Worm (Caenorhabditis elegans) whole organism, L2 larva: ENCODE results near the gene Y54G2A.40.

Experiments
- ama-1 ChIP-seq: fragments of 150-350 bp; optimal IDR thresholded peaks from 2 replicates; lab custom pipeline; 2018; ENCODE audit warnings: inconsistent platforms
- blmp-1 ChIP-seq: sonication (generic microtip); optimal IDR thresholded peaks from 2 replicates; lab custom pipeline; 2017; ENCODE audit warnings: missing genetic modification characterization, mild to moderate bottlenecking, missing compliant biosample characterization, antibody characterized with exemption, moderate library complexity; ENCODE audit not compliant: insufficient read depth
- lin-11 ChIP-seq: fragments of 150-350 bp; sonication (generic microtip); optimal IDR thresholded peaks from 2 replicates; lab custom pipeline; 2014; ENCODE audit warnings: missing biosample characterization, missing genetic modification characterization, inconsistent platforms, mixed read lengths
- lin-39 ChIP-seq: fragments of 150-350 bp; optimal IDR thresholded peaks from 2 replicates; lab custom pipeline; 2014; ENCODE audit warnings: missing biosample characterization, missing genetic modification reagents, missing genetic modification characterization
- mab-5 ChIP-seq: fragments of 150-350 bp; optimal IDR thresholded peaks from 2 replicates; lab custom pipeline; 2014; ENCODE audit warnings: missing biosample characterization, missing genetic modification characterization
- mdl-1 ChIP-seq, 2 experiments: fragments of 150-350 bp in 1 of 2; sonication (generic microtip) in 1 of 2; optimal IDR thresholded peaks; 2 replicates each; lab custom pipeline; 2017; ENCODE audit warnings: missing biosample characterization in 2 of 2, missing genetic modification characterization in 2 of 2
- nhr-11 ChIP-seq: fragments of 150-350 bp; optimal IDR thresholded peaks from 2 replicates; lab custom pipeline; 2014; ENCODE audit warnings: missing biosample characterization, missing genetic modification characterization
- unc-55 ChIP-seq: fragments of 150-350 bp; sonication (generic microtip); optimal IDR thresholded peaks from 3 replicates; lab custom pipeline; 2014; ENCODE audit warnings: missing biosample characterization, missing genetic modification reagents, missing genetic modification characterization
- zag-1 ChIP-seq: fragments of 150-350 bp; optimal IDR thresholded peaks from 2 replicates; lab custom pipeline; 2014; ENCODE audit warnings: missing biosample characterization, missing genetic modification characterization

ce11 chrIV:2854161-2854560, 7.9 kb downstream of the Y54G2A.40 start:
- no peak for TF ChIP-seq lin-11 (tag; lab: Kevin White, UChicago)
- TF ChIP-seq blmp-1 (tag; lab: Kevin White, UChicago) = no peak
- no peak for TF ChIP-seq unc-55 (GFP tag; lab: Kevin White, UChicago)
- no peak for TF ChIP-seq mab-5 (tag; lab: Kevin White, UChicago)
- no peak for TF ChIP-seq nhr-11 (tag; lab: Kevin White, UChicago)
- TF ChIP-seq zag-1 = no peak
- TF ChIP-seq lin-39 (tag; lab: Kevin White, UChicago) = no peak
- no peak for TF ChIP-seq ama-1
- TF ChIP-seq mdl-1 (tag; optimal IDR thresholded peaks at IDR 0.05; lab: Kevin White, UChicago) = no peak
